Fruit fly (Drosophila melanogaster): Measurements from ENCODE around the gene mtm.

mtm gene

dm6 chr2L:6036710-6037109, at the start of gene mtm:
mtm (minus strand) TSS chr2L:6037015.
- no peak for TF ChIP-seq CG17806 (tag; optimal IDR thresholded peaks at IDR 0.05)
- no peak for TF ChIP-seq gl (tag; optimal IDR thresholded peaks at IDR 0.05)
- TF ChIP-seq CG8301 (tag; optimal IDR thresholded peaks at IDR 0.05): no peak
- TF ChIP-seq EcR (GFP tag; optimal IDR thresholded peaks at IDR 0.05): no peak
- no peak for TF ChIP-seq CG32121 (GFP tag; IDR thresholded peaks at IDR 0.05)
- no peak for TF ChIP-seq CG8159 (tag; optimal IDR thresholded peaks at IDR 0.05)
- TF ChIP-seq CG14655 (GFP tag; optimal IDR thresholded peaks at IDR 0.05): no peak
- no peak for TF ChIP-seq CG10348 (GFP tag; IDR thresholded peaks at IDR 0.05)
- TF ChIP-seq Pif1B (GFP tag; optimal IDR thresholded peaks at IDR 0.05): no peak
- TF ChIP-seq D1 (tag; optimal IDR thresholded peaks at IDR 0.05): no peak
- no peak for TF ChIP-seq CG4496 (GFP tag; IDR thresholded peaks at IDR 0.05)
- no peak for TF ChIP-seq Ets98B (GFP tag; IDR thresholded peaks at IDR 0.05)
- TF ChIP-seq CG9948 (tag; optimal IDR thresholded peaks at IDR 0.05): no peak

DNA sequence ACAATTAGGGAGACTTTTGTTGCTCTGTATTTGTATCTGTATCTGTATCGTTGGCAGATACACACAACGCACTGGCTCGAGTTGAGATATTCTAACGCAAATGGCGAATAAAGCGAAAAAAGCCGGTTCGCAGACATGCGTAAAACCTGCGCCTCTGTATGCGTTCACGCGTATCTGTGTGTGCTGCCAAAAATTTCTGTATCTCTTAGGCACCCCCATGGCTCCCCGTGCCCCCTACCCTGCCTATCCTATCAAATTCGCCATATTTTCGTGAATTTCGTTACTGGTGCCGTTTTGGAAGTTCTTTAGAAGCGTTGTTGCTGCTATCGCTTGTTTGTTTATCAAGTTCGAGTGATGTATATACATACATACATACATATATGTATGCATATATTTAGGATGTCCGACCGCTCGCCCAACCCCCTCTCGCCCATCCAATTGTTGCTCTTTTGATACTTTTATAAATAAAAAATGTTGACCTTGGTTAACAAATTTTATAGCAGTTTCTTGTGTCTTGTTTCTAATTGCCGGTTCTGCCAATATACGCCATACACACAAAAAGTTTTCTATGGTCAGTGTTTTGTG, 49.0 kb upstream of the mtm start:
- TF ChIP-seq rn (GFP tag; IDR thresholded peaks at IDR 0.05) (no peak), CG10348 (GFP tag; IDR thresholded peaks at IDR 0.05) (no peak), CG4496 (GFP tag; IDR thresholded peaks at IDR 0.05) (no peak), CG13204 (GFP tag; optimal IDR thresholded peaks at IDR 0.05) (no peak), EcR (GFP tag; optimal IDR thresholded peaks at IDR 0.05) (no peak), Ets98B (GFP tag; IDR thresholded peaks at IDR 0.05) (no peak), Pif1A (GFP tag; optimal IDR thresholded peaks at IDR 0.05) (no peak), CG32121 (GFP tag; IDR thresholded peaks at IDR 0.05) (no peak), CG34367 (tag; optimal IDR thresholded peaks at IDR 0.05) (no peak), Pif1B (GFP tag; optimal IDR thresholded peaks at IDR 0.05) (no peak), CG17806 (tag; optimal IDR thresholded peaks at IDR 0.05) (no peak)

DNA sequence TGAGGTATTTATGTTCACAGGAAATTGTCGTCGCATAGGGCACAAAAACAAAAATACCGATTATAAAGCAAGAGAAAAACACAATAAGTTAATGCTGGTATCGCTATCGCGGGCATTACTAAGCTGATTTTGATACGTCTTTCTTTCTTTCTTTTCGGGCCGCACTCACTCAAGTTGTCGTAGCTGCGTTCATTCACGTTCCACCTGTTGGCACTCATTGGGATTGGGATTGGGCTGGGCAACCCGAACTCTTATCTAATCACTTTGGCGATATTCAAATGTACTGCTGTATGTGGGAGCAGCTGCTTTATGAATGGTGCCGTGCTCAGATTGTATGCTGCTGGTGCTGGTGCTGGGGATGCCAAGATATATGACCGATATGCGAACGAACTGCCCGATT, 47.9 kb upstream of the mtm start:
- no peak for TF ChIP-seq Pif1B (GFP tag; optimal IDR thresholded peaks at IDR 0.05)
- no peak for TF ChIP-seq CG32121 (GFP tag; IDR thresholded peaks at IDR 0.05)
- no peak for TF ChIP-seq Ets98B (GFP tag; IDR thresholded peaks at IDR 0.05)
- no peak for TF ChIP-seq CG13204 (GFP tag; optimal IDR thresholded peaks at IDR 0.05)
- no peak for TF ChIP-seq D1 (tag; optimal IDR thresholded peaks at IDR 0.05)
- no peak for TF ChIP-seq CG14655 (GFP tag; optimal IDR thresholded peaks at IDR 0.05)
- TF ChIP-seq Pif1A (GFP tag; optimal IDR thresholded peaks at IDR 0.05): no peak

DNA sequence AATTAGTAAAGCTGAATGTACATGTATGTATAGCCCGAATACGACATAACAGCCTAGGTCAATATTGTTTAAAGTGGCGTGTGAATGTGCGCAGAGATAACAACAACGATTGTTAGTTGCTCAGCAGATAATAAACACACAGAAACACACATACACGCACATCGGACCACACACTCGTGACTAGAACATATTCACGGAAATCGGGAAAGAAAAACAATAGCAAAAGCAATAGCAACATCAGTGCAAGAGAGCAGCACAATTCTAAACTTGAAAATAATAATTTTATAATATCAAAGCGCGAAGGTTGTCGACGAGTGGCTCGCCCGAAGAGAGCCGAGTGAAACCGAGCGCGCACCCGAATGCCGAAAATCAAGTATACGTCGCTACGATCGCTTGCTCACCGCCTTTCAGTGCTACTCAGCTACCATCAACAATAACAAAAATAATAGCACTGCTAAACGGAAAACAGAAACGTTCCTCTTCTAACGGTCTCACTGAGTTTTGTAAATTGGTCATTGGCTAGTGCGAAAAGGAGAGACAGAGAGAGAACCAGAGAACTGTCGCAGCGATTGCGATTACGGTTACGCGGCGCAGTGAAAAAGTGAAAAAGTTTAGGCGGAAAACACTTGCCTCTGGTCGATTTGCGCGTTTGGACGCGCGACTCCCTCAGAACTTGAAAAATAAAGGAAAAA, 46.3 kb upstream of the mtm start:
- TF ChIP-seq CG9948 (tag; optimal IDR thresholded peaks at IDR 0.05) (no peak), Snoo (tag; optimal IDR thresholded peaks at IDR 0.05) (no peak), Pif1B (GFP tag; optimal IDR thresholded peaks at IDR 0.05) (no peak), rn (GFP tag; IDR thresholded peaks at IDR 0.05) (no peak), CG8159 (tag; optimal IDR thresholded peaks at IDR 0.05) (no peak), CG14655 (GFP tag; optimal IDR thresholded peaks at IDR 0.05) (no peak), CG10348 (GFP tag; IDR thresholded peaks at IDR 0.05) (no peak), CG12605 (GFP tag; IDR thresholded peaks at IDR 0.05) (no peak), CG32121 (GFP tag; IDR thresholded peaks at IDR 0.05) (no peak), CG34367 (tag; optimal IDR thresholded peaks at IDR 0.05) (no peak), CG8301 (tag; optimal IDR thresholded peaks at IDR 0.05) (no peak), CG15710 (tag; optimal IDR thresholded peaks at IDR 0.05) (no peak)

dm6 chr2L:6082157-6082645, 45.4 kb upstream of the mtm start, which contains the start of gene Kr-h1:
Kr-h1 (plus strand) TSS chr2L:6082603.
- TF ChIP-seq fd96Ca (GFP tag; IDR thresholded peaks at IDR 0.05) (no peak), rn (GFP tag; IDR thresholded peaks at IDR 0.05) (no peak), CG9948 (tag; optimal IDR thresholded peaks at IDR 0.05) (no peak), CG14655 (GFP tag; optimal IDR thresholded peaks at IDR 0.05) (no peak), CG17806 (tag; optimal IDR thresholded peaks at IDR 0.05) (no peak), CG15710 (tag; optimal IDR thresholded peaks at IDR 0.05) (no peak), EcR (GFP tag; optimal IDR thresholded peaks at IDR 0.05) (no peak), Snoo (tag; optimal IDR thresholded peaks at IDR 0.05) (no peak), CG8159 (tag; optimal IDR thresholded peaks at IDR 0.05) (no peak), CG32121 (GFP tag; IDR thresholded peaks at IDR 0.05) (no peak), CG4496 (GFP tag; IDR thresholded peaks at IDR 0.05) (no peak), CG10348 (GFP tag; IDR thresholded peaks at IDR 0.05) (no peak), CG34367 (tag; optimal IDR thresholded peaks at IDR 0.05) (no peak), Pif1A (GFP tag; optimal IDR thresholded peaks at IDR 0.05) (no peak), Pif1B (GFP tag; optimal IDR thresholded peaks at IDR 0.05) (no peak)

- peak; percentile 42; the same call in 1 of the 3 replicates for TF ChIP-seq CG4496 (GFP tag; IDR thresholded peaks at IDR 0.05)
- no peak for TF ChIP-seq fd96Ca (GFP tag; IDR thresholded peaks at IDR 0.05)
- no peak for TF ChIP-seq CG10348 (GFP tag; IDR thresholded peaks at IDR 0.05)
- TF ChIP-seq CG34367 (tag; optimal IDR thresholded peaks at IDR 0.05): no peak
- no peak for TF ChIP-seq CG13204 (GFP tag; optimal IDR thresholded peaks at IDR 0.05)
- TF ChIP-seq CG8159 (tag; optimal IDR thresholded peaks at IDR 0.05): no peak
- TF ChIP-seq Snoo (tag; optimal IDR thresholded peaks at IDR 0.05): peak; percentile 30
- peak; percentile 60 for TF ChIP-seq EcR (GFP tag; optimal IDR thresholded peaks at IDR 0.05)
Observed at dm6 chr2L:6081134-6081832, 44.5 kb upstream of the mtm start.
